Worm (Caenorhabditis elegans) whole organism, young adult: ENCODE results near the gene B0212.3.

Experiments used
- B0336.3 ChIP-seq: fragments of 200-800 bp; sonication (Bioruptor generic); IDR thresholded peaks from 2 replicates; pipeline ENCODE4 v1.3.6; 2022; ENCODE audit warnings: missing genetic modification characterization, missing compliant biosample characterization
- C06A6.2 ChIP-seq: fragments of 200-800 bp; sonication (Bioruptor generic); conservative IDR thresholded peaks from 2 replicates; pipeline ENCODE4 v1.3.6; 2022; ENCODE audit warnings: missing genetic modification characterization, missing compliant biosample characterization
- D2030.7 ChIP-seq: fragments of 200-800 bp; sonication (Bioruptor generic); IDR thresholded peaks from 2 replicates; pipeline ENCODE4 v1.3.6; 2022; ENCODE audit warnings: missing genetic modification reagents, missing genetic modification characterization, missing compliant biosample characterization
- F22D6.2 ChIP-seq: sonication (generic microtip); optimal IDR thresholded peaks from 2 replicates; lab custom pipeline; 2016; ENCODE audit warnings: mild to moderate bottlenecking, missing genetic modification characterization, missing compliant biosample characterization
- F23B12.7 ChIP-seq: sonication (generic microtip); optimal IDR thresholded peaks from 2 replicates; lab custom pipeline; 2017; ENCODE audit warnings: missing genetic modification characterization, mild to moderate bottlenecking, missing compliant biosample characterization, antibody characterized with exemption, moderate library complexity; ENCODE audit not compliant: insufficient read depth
- K11D2.4 ChIP-seq: fragments of 200-800 bp; sonication (Bioruptor generic); IDR thresholded peaks from 2 replicates; pipeline ENCODE4 v1.3.6; 2022; ENCODE audit warnings: missing genetic modification reagents, missing genetic modification characterization, missing compliant biosample characterization
- T07F8.4 ChIP-seq: sonication (generic microtip); optimal IDR thresholded peaks from 2 replicates; lab custom pipeline; 2016; ENCODE audit warnings: mild to moderate bottlenecking, missing genetic modification characterization, moderate library complexity, missing compliant biosample characterization
- ZK185.1 ChIP-seq: sonication (generic microtip); optimal IDR thresholded peaks from 2 replicates; lab custom pipeline; 2016; ENCODE audit warnings: mild to moderate bottlenecking, missing genetic modification characterization, missing compliant biosample characterization; ENCODE audit not compliant: poor library complexity, severe bottlenecking
- akir-1 ChIP-seq: fragments of 200-800 bp; sonication (Bioruptor generic); optimal IDR thresholded peaks from 2 replicates; lab custom pipeline; 2018; ENCODE audit warnings: mild to moderate bottlenecking, missing genetic modification characterization, moderate library complexity, missing compliant biosample characterization
- aptf-3 ChIP-seq: fragments of 200-800 bp; sonication (Bioruptor generic); IDR thresholded peaks from 2 replicates; pipeline ENCODE4 v1.3.6; 2022; ENCODE audit warnings: missing genetic modification characterization, missing compliant biosample characterization
- atf-7 ChIP-seq: sonication (generic microtip); optimal IDR thresholded peaks from 2 replicates; lab custom pipeline; 2017; ENCODE audit warnings: mild to moderate bottlenecking, missing genetic modification characterization, missing compliant biosample characterization
- cebp-1 ChIP-seq, 2 experiments: fragments of 200-800 bp in 1 of 2; sonication (Bioruptor generic) in 1 of 2; sonication (generic microtip) in 1 of 2; IDR thresholded peaks in 1 of 2; optimal IDR thresholded peaks in 1 of 2; 2 replicates each; pipeline versions ENCODE4 v1.3.6 to Lab custom; 2017 to 2022; ENCODE audit warnings: missing compliant biosample characterization in 2 of 2, missing genetic modification characterization in 2 of 2, mild to moderate bottlenecking in 1 of 2, missing genetic modification reagents in 1 of 2, moderate library complexity in 1 of 2
- ceh-100 ChIP-seq: fragments of 200-800 bp; sonication (Bioruptor generic); IDR thresholded peaks from 2 replicates; pipeline ENCODE4 v1.3.6; 2022; ENCODE audit warnings: missing genetic modification reagents, missing genetic modification characterization, missing compliant biosample characterization
- ceh-58 ChIP-seq: fragments of 200-800 bp; sonication (Bioruptor generic); IDR thresholded peaks from 2 replicates; pipeline ENCODE4 v1.3.6; 2022; ENCODE audit warnings: missing genetic modification characterization, missing compliant biosample characterization
- chd-7 ChIP-seq: sonication (generic microtip); optimal IDR thresholded peaks from 2 replicates; lab custom pipeline; 2016; ENCODE audit warnings: mild to moderate bottlenecking, missing genetic modification characterization, moderate library complexity, missing compliant biosample characterization
- dpff-1 ChIP-seq: sonication (generic microtip); optimal IDR thresholded peaks from 2 replicates; lab custom pipeline; 2017; ENCODE audit warnings: mild to moderate bottlenecking, missing genetic modification characterization, missing compliant biosample characterization
- efl-1 ChIP-seq: fragments of 150-350 bp; optimal IDR thresholded peaks from 2 replicates; lab custom pipeline; 2014; ENCODE audit warnings: missing biosample characterization, missing genetic modification reagents, missing genetic modification characterization
- hrde-1 ChIP-seq: sonication (generic microtip); optimal IDR thresholded peaks from 2 replicates; lab custom pipeline; 2016; ENCODE audit warnings: missing genetic modification characterization, mild to moderate bottlenecking, missing compliant biosample characterization, moderate library complexity, missing genotype, missing genetic modification reagents, borderline replicate concordance
- let-607 ChIP-seq, 2 experiments: fragments of 200-800 bp in 1 of 2; sonication (Bioruptor generic) in 1 of 2; sonication (generic microtip) in 1 of 2; optimal IDR thresholded peaks; 2 replicates each; lab custom pipeline; 2016 to 2018; ENCODE audit warnings: mild to moderate bottlenecking in 2 of 2, missing compliant biosample characterization in 2 of 2, missing genetic modification characterization in 2 of 2, moderate library complexity in 2 of 2, missing genotype in 1 of 2
- lir-1 ChIP-seq: fragments of 200-800 bp; sonication (Bioruptor generic); conservative IDR thresholded peaks from 2 replicates; pipeline ENCODE4 v1.3.6; 2022; ENCODE audit warnings: missing genetic modification reagents, missing genetic modification characterization, missing compliant biosample characterization
- madf-6 ChIP-seq: fragments of 200-800 bp; sonication (Bioruptor generic); IDR thresholded peaks from 2 replicates; pipeline ENCODE4 v1.3.6; 2022; ENCODE audit warnings: missing genetic modification reagents, missing genetic modification characterization, missing compliant biosample characterization
- mel-28 ChIP-seq: sonication (generic microtip); optimal IDR thresholded peaks from 2 replicates; lab custom pipeline; 2016; ENCODE audit warnings: borderline replicate concordance, mild to moderate bottlenecking, missing genetic modification characterization, missing compliant biosample characterization
- nhr-27 ChIP-seq: fragments of 200-800 bp; sonication (Bioruptor generic); optimal IDR thresholded peaks from 2 replicates; lab custom pipeline; 2018; ENCODE audit warnings: mild to moderate bottlenecking, missing genetic modification characterization, moderate library complexity, missing compliant biosample characterization
- pbrm-1 ChIP-seq: fragments of 200-800 bp; sonication (Bioruptor generic); IDR thresholded peaks from 2 replicates; pipeline ENCODE4 v1.3.6; 2022; ENCODE audit warnings: missing genetic modification reagents, missing genetic modification characterization, missing compliant biosample characterization
- rcor-1 ChIP-seq: fragments of 200-800 bp; sonication (Bioruptor generic); IDR thresholded peaks from 2 replicates; pipeline ENCODE4 v1.3.6; 2022; ENCODE audit warnings: missing genetic modification reagents, missing genetic modification characterization, missing compliant biosample characterization
- sea-2 ChIP-seq: fragments of 200-800 bp; sonication (Bioruptor generic); IDR thresholded peaks from 2 replicates; pipeline ENCODE4 v1.3.6; 2022; ENCODE audit warnings: missing genetic modification characterization, missing compliant biosample characterization
- snpc-4 ChIP-seq, 5 experiments: fragments of 150-350 bp in 1 of 5; sonication (generic microtip) in 4 of 5; optimal IDR thresholded peaks; 2 replicates each; lab custom pipeline; 2014 to 2018; ENCODE audit warnings: missing genetic modification characterization in 5 of 5, missing biosample characterization in 3 of 5, antibody characterized with exemption in 2 of 5, mild to moderate bottlenecking in 2 of 5, missing compliant biosample characterization in 2 of 5, missing genotype in 2 of 5, moderate library complexity in 2 of 5, missing genetic modification reagents in 1 of 5
- tbp1 ChIP-seq: fragments of 200-800 bp; sonication (Bioruptor generic); optimal IDR thresholded peaks from 2 replicates; lab custom pipeline; 2018; ENCODE audit warnings: mild to moderate bottlenecking, missing genetic modification characterization, missing compliant biosample characterization
- tbx-9 ChIP-seq: sonication (generic microtip); optimal IDR thresholded peaks from 2 replicates; lab custom pipeline; 2016; ENCODE audit warnings: borderline replicate concordance, missing genetic modification characterization, inconsistent platforms, missing compliant biosample characterization
- xnd-1 ChIP-seq: sonication (generic microtip); optimal IDR thresholded peaks from 2 replicates; lab custom pipeline; 2016; ENCODE audit warnings: missing genotype, missing genetic modification reagents, missing genetic modification characterization, missing compliant biosample characterization
- zfh-2 ChIP-seq: fragments of 200-800 bp; sonication (Bioruptor generic); conservative IDR thresholded peaks from 2 replicates; pipeline ENCODE4 v1.3.6; 2022; ENCODE audit warnings: missing genetic modification reagents, missing genetic modification characterization, missing compliant biosample characterization
- zim-3 ChIP-seq: sonication (generic microtip); optimal IDR thresholded peaks from 2 replicates; lab custom pipeline; 2017; ENCODE audit warnings: mild to moderate bottlenecking, missing genetic modification characterization, moderate library complexity, missing compliant biosample characterization
- ztf-18 ChIP-seq: sonication (generic microtip); optimal IDR thresholded peaks from 2 replicates; lab custom pipeline; 2016; ENCODE audit warnings: missing genotype, mild to moderate bottlenecking, missing genetic modification characterization, missing compliant biosample characterization
- ztf-6 ChIP-seq: fragments of 200-800 bp; sonication (Bioruptor generic); IDR thresholded peaks from 2 replicates; pipeline ENCODE4 v1.3.6; 2022; ENCODE audit warnings: missing genetic modification reagents, missing genetic modification characterization, missing compliant biosample characterization

Gene B0212.3

ce11 chrIV:3501981-3502736, 37.8 kb upstream of the B0212.3 start:
- no peak for TF ChIP-seq ztf-18 (tag; lab: Kevin White, UChicago)
- TF ChIP-seq T07F8.4 (tag; lab: Kevin White, UChicago), result no peak
- no peak for TF ChIP-seq tbx-9
- TF ChIP-seq zfh-2 (GFP tag; lab: Robert Waterston, UW), result peak; percentile 47; the same call in 1 of the 2 replicates
- TF ChIP-seq K11D2.4 (GFP tag; lab: Robert Waterston, UW), result no peak
- TF ChIP-seq dpff-1, result no peak
- TF ChIP-seq F22D6.2 (tag; lab: Kevin White, UChicago), result no peak
- no peak for TF ChIP-seq lir-1 (GFP tag; lab: Robert Waterston, UW)
- TF ChIP-seq ceh-58, result 0 out of 2 replicates have a peak, but pooled peaks have one; percentile 35
- no peak for TF ChIP-seq xnd-1 (tag; lab: Kevin White, UChicago)
- no peak for TF ChIP-seq sea-2 (GFP tag; lab: Robert Waterston, UW)
- no peak for TF ChIP-seq zim-3 (tag; lab: Kevin White, UChicago)

ce11 chrIV:3504144-3504543, 35.8 kb upstream of the B0212.3 start, which contains the start of gene srz-83:
Gene srz-83, plus strand, starts transcription at chrIV:3504444.
- TF ChIP-seq nhr-27 (tag; lab: Kevin White, UChicago), result no peak
- no peak for TF ChIP-seq akir-1 (GFP tag; lab: Kevin White, UChicago)
- TF ChIP-seq xnd-1 (tag; lab: Kevin White, UChicago), result no peak
- TF ChIP-seq ceh-100 (GFP tag; lab: Robert Waterston, UW), result no peak
- no peak for TF ChIP-seq F23B12.7 (tag; lab: Kevin White, UChicago)

DNA sequence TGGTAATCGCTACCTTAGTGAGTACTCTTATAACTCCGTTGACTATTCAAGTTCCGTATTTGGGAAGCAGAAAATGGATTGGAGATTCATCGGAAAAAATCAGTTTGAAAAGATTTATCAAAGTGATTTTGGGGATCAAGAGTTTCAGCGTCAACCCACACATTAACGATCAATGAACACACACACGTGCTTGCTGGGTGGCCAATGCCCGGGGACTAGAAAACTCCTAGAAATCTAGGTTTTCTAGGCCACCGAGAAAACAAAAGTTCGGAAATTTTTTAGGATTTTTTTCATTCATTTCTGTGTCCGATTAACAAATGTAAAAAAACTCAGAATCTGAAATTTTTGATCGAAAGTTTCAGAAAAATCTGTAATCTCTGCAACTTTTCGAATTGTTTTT, 34.0 kb upstream of the B0212.3 start:
- TF ChIP-seq chd-7 (tag; lab: Kevin White, UChicago), result peak; percentile 30
- TF ChIP-seq rcor-1 (GFP tag; lab: Robert Waterston, UW), result 0 out of 2 replicates have a peak, but pooled peaks have one; percentile 6
- no peak for TF ChIP-seq tbp1
- TF ChIP-seq ceh-100 (GFP tag; lab: Robert Waterston, UW), result 0 out of 2 replicates have a peak, but pooled peaks have one; percentile 11
- TF ChIP-seq hrde-1 (tag; lab: Kevin White, UChicago), result peak; percentile 24
- no peak for TF ChIP-seq efl-1 (GFP tag; lab: Kevin White, UChicago)
- TF ChIP-seq cebp-1 (GFP tag; IDR thresholded peaks at IDR 0.05; lab: Robert Waterston, UW), result no peak
- TF ChIP-seq cebp-1 (tag; optimal IDR thresholded peaks at IDR 0.05; lab: Kevin White, UChicago), result peak; percentile 5
- TF ChIP-seq aptf-3, result 0 out of 2 replicates have a peak, but pooled peaks have one; percentile 51
- TF ChIP-seq madf-6 (GFP tag; lab: Robert Waterston, UW), result peak; percentile 18; the same call in 1 of the 2 replicates
- peak; percentile 26 for TF ChIP-seq snpc-4 (GFP tag; optimal IDR thresholded peaks at IDR 0.05; lab: Kevin White, UChicago)
- no peak for TF ChIP-seq snpc-4 (tag; optimal IDR thresholded peaks at IDR 0.05; lab: Kevin White, UChicago)
- no peak for TF ChIP-seq ZK185.1
- peak; percentile 32 for TF ChIP-seq atf-7 (tag; lab: Kevin White, UChicago)
- no peak for TF ChIP-seq C06A6.2 (GFP tag; lab: Robert Waterston, UW)
- TF ChIP-seq pbrm-1 (GFP tag; lab: Robert Waterston, UW), result 0 out of 2 replicates have a peak, but pooled peaks have one; percentile 38
- peak; percentile 57 for TF ChIP-seq B0336.3

DNA sequence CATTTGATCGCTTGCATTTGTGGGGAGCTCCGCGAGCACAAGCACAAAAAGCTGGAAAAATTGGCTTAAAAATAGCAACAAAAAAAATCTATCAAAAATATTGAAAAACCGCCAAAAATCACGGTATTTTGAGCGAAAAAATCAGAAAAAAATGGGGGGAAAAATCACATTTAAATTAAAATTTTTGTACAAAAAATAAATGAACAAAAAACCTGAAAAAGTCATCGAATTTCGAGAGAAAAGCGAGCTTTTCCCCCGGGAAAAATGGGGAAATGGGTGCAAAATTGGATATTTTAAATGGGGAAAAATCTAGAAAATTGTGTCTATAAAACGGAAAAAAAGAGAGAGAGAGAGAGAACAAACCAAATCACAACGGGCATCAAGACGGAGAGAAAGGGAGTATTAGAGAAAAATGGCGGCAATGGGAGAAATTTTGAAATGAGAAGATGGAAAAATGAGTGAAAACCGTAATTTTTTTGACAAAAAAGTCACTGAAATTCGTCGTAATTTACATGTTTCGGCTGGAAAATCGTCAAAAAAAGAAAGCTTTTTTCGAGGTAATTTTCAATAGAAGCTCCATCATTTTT, 30.4 kb upstream of the B0212.3 start, which contains the start of gene ced-10:
ced-10 (minus strand) TSS at position 51 of the 587 bp plus-strand sequence.
- TF ChIP-seq F23B12.7 (tag; lab: Kevin White, UChicago) (no peak), D2030.7 (GFP tag; lab: Robert Waterston, UW) (no peak), let-607 (tag; optimal IDR thresholded peaks at IDR 0.05; lab: Kevin White, UChicago) (no peak), ztf-6 (GFP tag; lab: Robert Waterston, UW) (no peak), mel-28 (tag; lab: Kevin White, UChicago) (no peak)
